Worm (Caenorhabditis elegans) whole organism, young adult: ENCODE data around the gene C16A3.2.

Source experiments
- C17E4.6 ChIP-seq: fragments of 200-800 bp; sonication (Bioruptor generic); IDR thresholded peaks from 2 replicates; pipeline ENCODE4 v1.3.6; 2022; ENCODE audit warnings: missing genetic modification reagents, missing genetic modification characterization, missing compliant biosample characterization
- T07F8.4 ChIP-seq: sonication (generic microtip); optimal IDR thresholded peaks from 2 replicates; lab custom pipeline; 2016; ENCODE audit warnings: mild to moderate bottlenecking, missing genetic modification characterization, moderate library complexity, missing compliant biosample characterization
- ZK185.1 ChIP-seq: sonication (generic microtip); optimal IDR thresholded peaks from 2 replicates; lab custom pipeline; 2016; ENCODE audit warnings: mild to moderate bottlenecking, missing genetic modification characterization, missing compliant biosample characterization; ENCODE audit not compliant: poor library complexity, severe bottlenecking
- ama-1 ChIP-seq, 3 experiments: fragments of 150-350 bp in 1 of 3; sonication (generic microtip) in 2 of 3; optimal IDR thresholded peaks; 2 replicates each; lab custom pipeline; 2014 to 2018; ENCODE audit warnings: missing biosample characterization in 2 of 3, missing genetic modification characterization in 2 of 3, missing genetic modification reagents in 2 of 3
- aptf-2 ChIP-seq: fragments of 200-800 bp; sonication (Bioruptor generic); conservative IDR thresholded peaks from 2 replicates; pipeline ENCODE4 v1.3.6; 2022; ENCODE audit warnings: missing genetic modification reagents, missing genetic modification characterization, missing compliant biosample characterization
- aptf-3 ChIP-seq: fragments of 200-800 bp; sonication (Bioruptor generic); IDR thresholded peaks from 2 replicates; pipeline ENCODE4 v1.3.6; 2022; ENCODE audit warnings: missing genetic modification characterization, missing compliant biosample characterization
- athp-1 ChIP-seq: sonication (generic microtip); optimal IDR thresholded peaks from 2 replicates; lab custom pipeline; 2017; ENCODE audit warnings: mild to moderate bottlenecking, missing genetic modification characterization, missing compliant biosample characterization
- die-1 ChIP-seq: sonication (generic microtip); optimal IDR thresholded peaks from 2 replicates; lab custom pipeline; 2016; ENCODE audit warnings: missing genotype, mild to moderate bottlenecking, missing genetic modification characterization, missing compliant biosample characterization
- dox-1 ChIP-seq: fragments of 200-800 bp; sonication (Bioruptor generic); IDR thresholded peaks from 2 replicates; pipeline ENCODE4 v1.3.6; 2022; ENCODE audit warnings: missing genetic modification reagents, missing genetic modification characterization, missing compliant biosample characterization
- madf-3 ChIP-seq: fragments of 200-800 bp; sonication (Bioruptor generic); IDR thresholded peaks from 2 replicates; pipeline ENCODE4 v1.3.6; 2022; ENCODE audit warnings: missing genetic modification reagents, missing genetic modification characterization, missing compliant biosample characterization
- nfya-1 ChIP-seq: sonication (generic microtip); optimal IDR thresholded peaks from 2 replicates; lab custom pipeline; 2017; ENCODE audit warnings: antibody characterized with exemption, missing compliant biosample characterization, missing genetic modification characterization, borderline replicate concordance; ENCODE audit not compliant: insufficient read depth
- nhr-90 ChIP-seq: sonication (generic microtip); optimal IDR thresholded peaks from 2 replicates; lab custom pipeline; 2016; ENCODE audit warnings: missing genotype, mild to moderate bottlenecking, missing genetic modification characterization, missing compliant biosample characterization
- snpc-4 ChIP-seq, 5 experiments: fragments of 150-350 bp in 1 of 5; sonication (generic microtip) in 4 of 5; optimal IDR thresholded peaks; 2 replicates each; lab custom pipeline; 2014 to 2018; ENCODE audit warnings: missing genetic modification characterization in 5 of 5, missing biosample characterization in 3 of 5, antibody characterized with exemption in 2 of 5, mild to moderate bottlenecking in 2 of 5, missing compliant biosample characterization in 2 of 5, missing genotype in 2 of 5, moderate library complexity in 2 of 5, missing genetic modification reagents in 1 of 5
- unc-62 ChIP-seq: fragments of 150-350 bp; optimal IDR thresholded peaks from 2 replicates; lab custom pipeline; 2014; ENCODE audit warnings: missing biosample characterization, missing genetic modification reagents, missing genetic modification characterization

DNA sequence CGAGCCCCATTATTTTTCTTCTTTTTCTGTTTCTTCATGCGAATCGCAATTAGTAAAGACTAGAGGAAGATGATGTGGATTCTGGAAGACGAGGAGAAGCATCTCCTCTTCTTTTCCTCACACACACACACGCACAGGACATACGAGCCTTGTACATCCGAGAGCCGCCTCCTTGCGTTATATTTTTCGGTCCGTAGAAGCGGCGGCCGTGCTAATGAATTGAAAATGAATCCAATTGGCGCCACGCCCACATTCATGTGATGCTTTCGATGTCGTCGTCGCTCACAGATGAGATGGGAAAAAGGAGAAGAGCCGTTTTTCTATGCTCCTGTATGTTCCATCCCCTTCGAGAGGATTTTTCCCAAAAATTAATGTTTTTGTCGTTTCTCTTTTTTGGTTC, 38.2 kb upstream of the C16A3.2 start:
- no peak for TF ChIP-seq C17E4.6 (GFP tag; lab: Robert Waterston, UW)
- no peak for TF ChIP-seq aptf-2
- TF ChIP-seq T07F8.4 (tag; lab: Kevin White, UChicago): no peak
- no peak for TF ChIP-seq aptf-3
- no peak for TF ChIP-seq ama-1 (optimal IDR thresholded peaks at IDR 0.05; lab: Kevin White, UChicago)
- TF ChIP-seq ama-1 (GFP tag; optimal IDR thresholded peaks at IDR 0.05; lab: Kevin White, UChicago): no peak
- no peak for TF ChIP-seq madf-3
- no peak for TF ChIP-seq dox-1 (GFP tag; lab: Robert Waterston, UW)
- TF ChIP-seq die-1: no peak
- TF ChIP-seq nfya-1: no peak
- no peak for TF ChIP-seq nhr-90 (tag; lab: Kevin White, UChicago)
- TF ChIP-seq ZK185.1 (tag; lab: Kevin White, UChicago): no peak
- no peak for TF ChIP-seq snpc-4 (GFP tag; optimal IDR thresholded peaks at IDR 0.05; lab: Kevin White, UChicago)
- no peak for TF ChIP-seq snpc-4 (tag; optimal IDR thresholded peaks at IDR 0.05; lab: Kevin White, UChicago)
- TF ChIP-seq unc-62 (GFP tag; lab: Kevin White, UChicago): no peak
- no peak for TF ChIP-seq athp-1 (tag; lab: Kevin White, UChicago)
